Fruit fly (Drosophila melanogaster): Measurements from ENCODE around the gene Dph4.

The Dph4 gene

dm6 chr3R:5672658-5673217 lies 48.8 kb upstream of the Dph4 start (continued):
- TF ChIP-seq ham (GFP tag; IDR thresholded peaks at IDR 0.05) (no peak), Camta (GFP tag; optimal IDR thresholded peaks at IDR 0.05) (peak; percentile 49), sob (GFP tag; IDR thresholded peaks at IDR 0.05) (peak; percentile 50; the same call in 1 of the 2 replicates), CG17912 (GFP tag; optimal IDR thresholded peaks at IDR 0.05) (peak; percentile 93), gcm2 (GFP tag; optimal IDR thresholded peaks at IDR 0.05) (no peak), grn (GFP tag; optimal IDR thresholded peaks at IDR 0.05) (peak; percentile 73), fu2 (GFP tag; optimal IDR thresholded peaks at IDR 0.05) (peak; percentile 38), CG10147 (GFP tag; optimal IDR thresholded peaks at IDR 0.05) (no peak), Spps (tag; optimal IDR thresholded peaks at IDR 0.05) (peak; percentile 53), BtbVII (GFP tag; optimal IDR thresholded peaks at IDR 0.05) (peak; percentile 92), chm (GFP tag; IDR thresholded peaks at IDR 0.05) (peak; percentile 78), CG8290 (GFP tag; optimal IDR thresholded peaks at IDR 0.05) (peak; percentile 74), CG8290 (tag; optimal IDR thresholded peaks at IDR 0.05) (peak; percentile 87 to 92), inv (GFP tag; IDR thresholded peaks at IDR 0.05; ENCODE audit: partially characterized antibody) (no peak), Eip74EF (GFP tag; optimal IDR thresholded peaks at IDR 0.05) (peak in 1 of 2 experiments; percentile 91), HmgZ (tag; optimal IDR thresholded peaks at IDR 0.05) (peak; percentile 85), row (GFP tag; IDR thresholded peaks at IDR 0.05) (no peak), ato (GFP tag; IDR thresholded peaks at IDR 0.05; ENCODE audit: partially characterized antibody) (no peak), h (optimal IDR thresholded peaks at IDR 0.05) (no peak), CG1832 (GFP tag; optimal IDR thresholded peaks at IDR 0.05) (no peak), ATbp (GFP tag; optimal IDR thresholded peaks at IDR 0.05) (peak; percentile 97), nom (GFP tag; optimal IDR thresholded peaks at IDR 0.05) (no peak), CG9797 (GFP tag; optimal IDR thresholded peaks at IDR 0.05) (peak; percentile 30), CG17361 (GFP tag; IDR thresholded peaks at IDR 0.05) (peak; percentile 63; the same call in 2 of the 3 replicates), CG2120 (GFP tag; optimal IDR thresholded peaks at IDR 0.05) (peak; percentile 54), CG14014 (GFP tag; IDR thresholded peaks at IDR 0.05) (peak; percentile 61; the same call in 1 of the 2 replicates), nerfin-2 (GFP tag; IDR thresholded peaks at IDR 0.05; ENCODE audit: partially characterized antibody) (no peak), CG10366 (GFP tag; IDR thresholded peaks at IDR 0.05) (no peak; the same call in 1 of the 2 replicates), wor (GFP tag; IDR thresholded peaks at IDR 0.05) (no peak), tna (GFP tag; IDR thresholded peaks at IDR 0.05; ENCODE audit: partially characterized antibody) (no peak), psq (GFP tag; optimal IDR thresholded peaks at IDR 0.05) (peak; percentile 36), abd-A (tag; optimal IDR thresholded peaks at IDR 0.05) (no peak), unc-4 (GFP tag; IDR thresholded peaks at IDR 0.05; ENCODE audit: partially characterized antibody) (0 out of 2 replicates have a peak, but pooled peaks have one; percentile 18), lbe (GFP tag; optimal IDR thresholded peaks at IDR 0.05) (peak; percentile 12), fd3F (GFP tag; optimal IDR thresholded peaks at IDR 0.05) (no peak), corto (GFP tag; optimal IDR thresholded peaks at IDR 0.05) (peak; percentile 31), C15 (GFP tag; IDR thresholded peaks at IDR 0.05) (no peak), CG7271 (tag; optimal IDR thresholded peaks at IDR 0.05) (peak; percentile 73), CG30020 (tag; optimal IDR thresholded peaks at IDR 0.05) (peak; percentile 21), exex (tag; optimal IDR thresholded peaks at IDR 0.05) (peak; percentile 78), Taf1 (GFP tag; IDR thresholded peaks at IDR 0.05) (0 out of 2 replicates have a peak, but pooled peaks have one; percentile 16), hb (GFP tag; IDR thresholded peaks at IDR 0.05; ENCODE audit: partially characterized antibody) (no peak), bbx (GFP tag; IDR thresholded peaks at IDR 0.05; ENCODE audit: partially characterized antibody) (0 out of 2 replicates have a peak, but pooled peaks have one; percentile 39), Awh (GFP tag; IDR thresholded peaks at IDR 0.05) (peak; percentile 85; the same call in 1 of the 2 replicates), gsb (GFP tag; IDR thresholded peaks at IDR 0.05) (peak; percentile 31; the same call in 1 of the 2 replicates), trh (GFP tag; optimal IDR thresholded peaks at IDR 0.05) (peak; percentile 50), otp (GFP tag; IDR thresholded peaks at IDR 0.05) (peak; percentile 69; the same call in 1 of the 3 replicates), CG11560 (tag; IDR thresholded peaks at IDR 0.05) (no peak), CG34422 (GFP tag; IDR thresholded peaks at IDR 0.05) (peak; percentile 80; the same call in 1 of the 3 replicates)
